Fruit fly (Drosophila melanogaster): Measurements from ENCODE around the gene Swip-1.

Gene Swip-1

dm6 chr2L:18987078-18987895 lies at the start of gene Swip-1, which contains the start of gene EMC5:
Gene Swip-1, minus strand, starts transcription at chr2L:18987280.
Gene EMC5, plus strand, starts transcription at chr2L:18987707.
- TF ChIP-seq pan (optimal IDR thresholded peaks at IDR 0.05) (no peak), EcR (GFP tag; optimal IDR thresholded peaks at IDR 0.05) (no peak), usp (GFP tag; optimal IDR thresholded peaks at IDR 0.05) (no peak), psq (optimal IDR thresholded peaks at IDR 0.05) (no peak), CG8478 (optimal IDR thresholded peaks at IDR 0.05) (no peak), Dll (optimal IDR thresholded peaks at IDR 0.05) (no peak)

DNA sequence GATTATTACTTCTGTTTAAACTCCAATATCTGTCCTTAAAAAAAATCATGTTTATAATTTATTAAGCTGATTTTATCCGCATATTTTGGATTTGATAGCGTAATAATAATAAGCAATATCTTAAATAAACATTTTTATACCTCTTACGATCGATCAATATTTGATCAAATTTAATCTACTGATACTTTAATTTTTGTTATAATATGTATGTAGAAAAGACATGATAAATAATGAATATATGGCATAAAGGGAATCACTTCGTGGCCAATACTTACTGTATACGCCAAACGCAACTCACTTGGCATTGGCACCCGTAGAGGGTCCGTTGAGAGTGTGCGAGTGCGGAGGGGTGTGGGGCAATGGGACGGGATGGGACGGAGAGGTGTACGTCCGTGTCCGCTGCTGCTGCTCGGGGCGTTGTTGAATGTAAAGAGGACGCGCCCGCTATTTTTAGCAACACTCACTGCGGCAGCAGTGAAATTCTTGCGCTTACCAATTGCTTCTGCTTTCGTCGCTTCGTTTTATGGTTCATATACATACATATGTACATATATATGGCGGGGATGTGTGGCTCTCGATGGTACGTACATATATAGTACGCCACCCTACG lies 49.1 kb upstream of the Swip-1 start:
- TF ChIP-seq EcR (GFP tag; optimal IDR thresholded peaks at IDR 0.05), result no peak
- no peak for TF ChIP-seq pan (optimal IDR thresholded peaks at IDR 0.05)
- no peak for TF ChIP-seq psq (optimal IDR thresholded peaks at IDR 0.05)
- TF ChIP-seq CG8478 (optimal IDR thresholded peaks at IDR 0.05), result no peak
- no peak for TF ChIP-seq Dll (optimal IDR thresholded peaks at IDR 0.05)
- no peak for TF ChIP-seq usp (GFP tag; optimal IDR thresholded peaks at IDR 0.05)

DNA sequence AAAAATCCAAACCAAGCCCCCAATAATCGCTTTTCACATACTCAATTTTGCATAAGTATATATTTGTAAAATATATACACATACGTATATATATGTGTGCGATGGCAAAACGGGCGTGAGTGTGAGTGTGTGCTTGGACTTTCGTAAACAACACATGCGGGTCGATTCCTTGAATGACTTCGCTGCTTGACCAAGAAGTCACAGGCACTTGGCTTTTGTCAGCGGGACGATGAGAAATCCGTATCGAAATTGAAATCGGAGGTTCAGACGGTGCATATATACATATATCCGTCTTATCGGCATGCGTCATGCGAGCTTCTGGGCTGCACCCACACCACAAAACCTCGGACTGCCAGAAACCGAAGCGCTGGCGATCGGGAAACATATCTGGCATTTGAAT lies 47.9 kb upstream of the Swip-1 start:
- TF ChIP-seq usp (GFP tag; optimal IDR thresholded peaks at IDR 0.05) (no peak), EcR (GFP tag; optimal IDR thresholded peaks at IDR 0.05) (no peak), psq (optimal IDR thresholded peaks at IDR 0.05) (no peak), pan (optimal IDR thresholded peaks at IDR 0.05) (no peak), CG8478 (optimal IDR thresholded peaks at IDR 0.05) (no peak), Dll (optimal IDR thresholded peaks at IDR 0.05) (no peak)

DNA sequence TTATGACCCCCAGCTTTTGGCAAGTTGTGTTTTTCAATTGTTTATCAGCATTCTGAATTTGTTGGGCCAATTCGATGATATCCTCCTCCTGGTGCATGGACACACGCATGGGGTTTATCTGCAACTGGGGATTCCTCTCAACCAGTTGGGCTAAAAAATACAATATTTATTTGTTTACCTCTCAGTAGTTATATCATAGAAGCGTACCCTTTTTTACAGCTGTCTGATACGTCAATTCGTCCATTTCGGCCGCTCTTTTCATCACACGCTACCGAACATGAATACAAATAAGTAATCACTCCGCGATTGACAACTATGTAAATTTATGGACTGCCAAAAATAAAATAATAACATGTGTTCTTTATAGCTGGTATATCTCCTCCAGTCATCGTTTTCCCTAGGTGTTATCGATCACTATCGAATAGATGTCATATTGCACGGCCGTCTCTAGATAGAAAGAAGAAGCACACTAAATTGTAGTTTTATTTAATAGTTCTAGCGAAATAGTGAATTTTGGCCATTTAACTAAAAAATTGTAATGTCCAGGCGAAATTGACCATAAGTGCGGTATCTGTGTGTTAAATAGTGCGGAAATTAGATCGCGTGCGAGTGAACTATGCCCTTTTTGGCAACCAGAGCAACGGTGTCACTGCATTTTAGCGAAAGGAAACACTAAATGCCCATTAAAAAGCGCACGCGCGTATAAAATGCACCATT lies 47.3 kb upstream of the Swip-1 start, which contains the start of the genes mib2 and CG31800:
Gene mib2, plus strand, starts transcription at position 232 of the 717 bp plus-strand sequence.
Gene CG31800, minus strand, starts transcription at position 364 of the 717 bp plus-strand sequence.
- TF ChIP-seq Dll (optimal IDR thresholded peaks at IDR 0.05), result no peak
- TF ChIP-seq CG8478 (optimal IDR thresholded peaks at IDR 0.05), result no peak
- TF ChIP-seq psq (optimal IDR thresholded peaks at IDR 0.05), result no peak

DNA sequence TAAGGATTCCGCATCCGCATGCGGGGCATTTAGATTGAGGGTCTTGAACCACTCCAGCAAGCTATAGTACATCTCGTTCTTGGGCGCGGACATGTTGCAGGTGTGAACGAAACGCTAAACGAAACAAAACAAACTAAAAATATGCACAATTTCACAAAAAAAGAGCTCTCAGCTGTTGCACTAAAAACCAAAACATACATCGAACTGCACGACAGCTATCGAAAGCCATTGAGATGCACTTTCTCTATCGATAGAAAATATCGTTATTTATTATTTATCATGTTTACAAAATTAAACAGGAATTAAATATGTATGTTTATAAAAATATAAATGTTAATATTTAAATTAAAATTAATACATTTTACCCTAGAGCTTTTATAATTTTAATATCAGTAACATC lies 46.2 kb upstream of the Swip-1 start, which contains the start of gene hook:
Gene hook, minus strand, starts transcription at position 211 of the 400 bp plus-strand sequence.
- TF ChIP-seq CG8478 (optimal IDR thresholded peaks at IDR 0.05), result no peak
- no peak for TF ChIP-seq usp (GFP tag; optimal IDR thresholded peaks at IDR 0.05)
- no peak for TF ChIP-seq EcR (GFP tag; optimal IDR thresholded peaks at IDR 0.05)
- TF ChIP-seq psq (optimal IDR thresholded peaks at IDR 0.05), result no peak
- no peak for TF ChIP-seq pan (optimal IDR thresholded peaks at IDR 0.05)
- no peak for TF ChIP-seq Dll (optimal IDR thresholded peaks at IDR 0.05)

DNA sequence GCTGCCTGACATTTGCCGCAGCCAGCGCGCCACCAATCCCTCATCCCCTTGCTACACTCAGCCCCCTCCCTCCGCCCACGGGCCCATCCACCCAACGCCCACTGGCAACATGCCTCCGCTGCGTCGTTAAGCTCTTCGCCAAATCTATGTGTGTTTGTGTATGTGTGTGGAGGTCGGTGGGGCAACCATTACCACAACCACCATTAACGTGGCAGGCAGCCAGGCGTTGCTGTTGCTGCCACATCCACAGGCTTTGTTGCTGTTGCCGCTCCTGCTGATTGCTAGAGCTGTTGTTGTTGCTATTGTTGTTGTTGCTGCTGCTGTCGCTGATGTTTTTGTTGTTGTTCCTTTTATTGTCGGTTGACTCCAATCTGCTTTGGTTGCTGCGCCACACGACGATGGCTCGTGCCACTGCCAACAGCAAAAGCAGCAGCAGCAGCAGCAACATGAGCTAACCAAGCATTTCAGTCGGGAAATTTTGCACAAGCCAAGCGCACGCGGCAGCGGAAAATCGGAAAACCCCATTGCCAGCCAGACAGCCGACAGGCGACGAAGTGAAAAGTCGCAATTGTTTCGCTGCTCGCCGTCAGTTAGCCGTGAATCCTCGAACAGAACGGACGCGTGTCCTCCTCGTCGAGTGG lies 40.3 kb upstream of the Swip-1 start, which contains the start of gene Sidpn:
Gene Sidpn, plus strand, starts transcription at position 465 of the 641 bp plus-strand sequence.
- TF ChIP-seq usp (GFP tag; optimal IDR thresholded peaks at IDR 0.05) (no peak), pan (optimal IDR thresholded peaks at IDR 0.05) (no peak), Dll (optimal IDR thresholded peaks at IDR 0.05) (no peak), CG8478 (optimal IDR thresholded peaks at IDR 0.05) (no peak), psq (optimal IDR thresholded peaks at IDR 0.05) (no peak), EcR (GFP tag; optimal IDR thresholded peaks at IDR 0.05) (no peak)

- TF ChIP-seq psq (optimal IDR thresholded peaks at IDR 0.05) (no peak), pan (optimal IDR thresholded peaks at IDR 0.05) (no peak), CG8478 (optimal IDR thresholded peaks at IDR 0.05) (no peak), Dll (optimal IDR thresholded peaks at IDR 0.05) (no peak), usp (GFP tag; optimal IDR thresholded peaks at IDR 0.05) (no peak), EcR (GFP tag; optimal IDR thresholded peaks at IDR 0.05) (no peak)
Measured at dm6 chr2L:19026491-19027197, 39.6 kb upstream of the Swip-1 start.

DNA sequence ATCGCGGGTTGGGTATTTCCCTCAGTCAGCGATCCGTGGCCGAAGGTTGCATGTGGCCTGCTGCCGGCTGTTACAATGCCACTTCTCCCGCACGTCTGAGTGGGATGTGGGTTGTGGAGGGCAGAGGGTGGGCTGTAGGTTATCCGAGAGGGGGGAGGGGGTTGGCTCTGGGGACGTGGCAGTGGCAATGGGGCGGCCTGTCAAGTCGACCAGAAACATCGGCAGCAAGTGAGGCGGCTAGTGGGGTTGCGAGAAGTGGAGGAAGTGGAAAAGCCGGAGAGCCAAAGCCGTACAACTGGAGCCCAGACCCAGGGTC lies 37.6 kb upstream of the Swip-1 start:
- TF ChIP-seq pan (optimal IDR thresholded peaks at IDR 0.05) (no peak), psq (optimal IDR thresholded peaks at IDR 0.05) (no peak), CG8478 (optimal IDR thresholded peaks at IDR 0.05) (no peak), usp (GFP tag; optimal IDR thresholded peaks at IDR 0.05) (no peak), Dll (optimal IDR thresholded peaks at IDR 0.05) (no peak), EcR (GFP tag; optimal IDR thresholded peaks at IDR 0.05) (no peak)

DNA sequence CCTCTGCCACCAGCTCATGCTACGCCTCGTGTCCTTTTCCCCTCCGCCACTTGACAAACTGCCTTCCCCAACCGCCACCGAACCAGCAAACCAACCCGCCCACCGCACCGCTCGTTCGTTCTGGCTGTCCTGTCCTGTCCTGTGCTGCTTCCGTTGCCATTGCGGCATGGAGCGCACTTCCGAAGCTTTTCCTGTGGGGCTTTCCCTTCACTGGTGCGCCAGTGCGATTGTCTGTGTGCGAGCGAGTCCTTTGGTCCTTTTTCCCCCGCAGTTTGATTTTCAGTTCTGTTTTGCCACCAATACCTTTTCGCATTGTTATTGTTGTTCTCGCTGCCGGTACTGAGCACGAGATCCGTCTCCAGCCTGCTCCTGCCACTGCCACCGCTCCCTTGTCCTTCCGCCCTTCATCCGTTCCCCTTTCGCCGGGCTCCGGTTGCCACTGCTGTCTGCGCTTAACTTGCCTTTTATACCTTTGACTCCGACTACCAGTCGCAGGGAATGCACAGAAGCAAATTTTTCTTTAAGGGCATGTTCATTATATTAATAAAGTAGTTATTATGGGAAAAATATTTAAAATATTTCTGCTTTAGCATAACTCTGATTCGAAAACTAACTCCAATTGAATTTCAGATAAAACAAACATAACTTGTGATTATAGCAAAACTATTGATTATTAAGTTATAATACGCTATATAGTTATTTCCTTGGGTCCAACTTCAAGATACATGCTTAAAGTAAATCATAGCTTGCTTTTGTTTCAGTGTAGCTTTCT lies 37.1 kb upstream of the Swip-1 start:
- TF ChIP-seq psq (optimal IDR thresholded peaks at IDR 0.05), result no peak
- no peak for TF ChIP-seq pan (optimal IDR thresholded peaks at IDR 0.05)
- TF ChIP-seq usp (GFP tag; optimal IDR thresholded peaks at IDR 0.05), result no peak
- TF ChIP-seq CG8478 (optimal IDR thresholded peaks at IDR 0.05), result no peak
- no peak for TF ChIP-seq Dll (optimal IDR thresholded peaks at IDR 0.05)
- no peak for TF ChIP-seq EcR (GFP tag; optimal IDR thresholded peaks at IDR 0.05)

dm6 chr2L:19022221-19022516 lies 35.1 kb upstream of the Swip-1 start, which contains the start of gene CG15172:
Gene CG15172, plus strand, starts transcription at chr2L:19022417.
- TF ChIP-seq EcR (GFP tag; optimal IDR thresholded peaks at IDR 0.05) (no peak), Dll (optimal IDR thresholded peaks at IDR 0.05) (no peak), pan (optimal IDR thresholded peaks at IDR 0.05) (no peak), psq (optimal IDR thresholded peaks at IDR 0.05) (no peak), CG8478 (optimal IDR thresholded peaks at IDR 0.05) (no peak), usp (GFP tag; optimal IDR thresholded peaks at IDR 0.05) (no peak)

Data from whole organism.